Worm (Caenorhabditis elegans) whole organism, dauer: ENCODE measurements around the gene R03H10.1.
"Not testable (repeated sequence)": the region's sequence is repeated elsewhere in the genome, so short reads cannot be mapped to it uniquely, and the experiment has no call there.

ENCODE experiments used
- unc-62 ChIP-seq: sonication (generic microtip); optimal IDR thresholded peaks from 2 replicates; lab custom pipeline; 2017; ENCODE audit warnings: missing biosample characterization, missing genetic modification reagents, missing genetic modification characterization

R03H10.1 gene

ce11 chrII:4179897-4180296, at the start of gene R03H10.1:
R03H10.1 (plus strand) TSS chrII:4180248.
- no peak for TF ChIP-seq unc-62

ce11 chrII:4133332-4133731, 46.7 kb upstream of the R03H10.1 start:
- TF ChIP-seq unc-62, result no peak

ce11 chrII:4134688-4135087, 45.4 kb upstream of the R03H10.1 start:
- TF ChIP-seq unc-62, result no peak

- TF ChIP-seq unc-62, result not testable (repeated sequence)
Observed at ce11 chrII:4135259-4135658, 44.8 kb upstream of the R03H10.1 start, which contains the start of gene ast-1. ast-1 (minus strand) TSS chrII:4135359.

ce11 chrII:4146039-4146438, 34.0 kb upstream of the R03H10.1 start, which contains the start of gene F56D3.1:
F56D3.1 (plus strand) TSS chrII:4146339.
- TF ChIP-seq unc-62, result no peak

ce11 chrII:4150211-4150610, 29.8 kb upstream of the R03H10.1 start:
- no peak for TF ChIP-seq unc-62

- TF ChIP-seq unc-62, result no peak
Observed at ce11 chrII:4151499-4152132, 28.4 kb upstream of the R03H10.1 start.

- no peak for TF ChIP-seq unc-62
Observed at ce11 chrII:4152864-4153263, 27.2 kb upstream of the R03H10.1 start.

ce11 chrII:4155112-4155823, 24.8 kb upstream of the R03H10.1 start, which contains the start of gene R03H10.2:
R03H10.2 (plus strand) TSS chrII:4155773.
- TF ChIP-seq unc-62, result no peak

- TF ChIP-seq unc-62, result no peak
Observed at ce11 chrII:4157817-4158216, 22.2 kb upstream of the R03H10.1 start.

- TF ChIP-seq unc-62, result no peak
Observed at ce11 chrII:4159570-4159969, 20.5 kb upstream of the R03H10.1 start.

ce11 chrII:4167833-4168232, 12.2 kb upstream of the R03H10.1 start:
- TF ChIP-seq unc-62, result no peak

- not testable (repeated sequence) for TF ChIP-seq unc-62
Observed at ce11 chrII:4168404-4168803, 11.6 kb upstream of the R03H10.1 start, which contains the start of gene R03H10.4. R03H10.4 (minus strand) TSS chrII:4168504.

ce11 chrII:4170508-4170907, 9.5 kb upstream of the R03H10.1 start, which contains the start of gene R03H10.5:
R03H10.5 (minus strand) TSS chrII:4170608.
- TF ChIP-seq unc-62, result no peak

- no peak for TF ChIP-seq unc-62
Observed at ce11 chrII:4173398-4173797, 6.7 kb upstream of the R03H10.1 start, which contains the start of gene R03H10.6. R03H10.6 (minus strand) TSS chrII:4173498.

- TF ChIP-seq unc-62, result no peak
Observed at ce11 chrII:4173842-4174241, 6.2 kb upstream of the R03H10.1 start.

- no peak for TF ChIP-seq unc-62
Observed at ce11 chrII:4178838-4179237, 1.2 kb upstream of the R03H10.1 start, which contains the start of gene R03H10.7. R03H10.7 (minus strand) TSS chrII:4178938.

ce11 chrII:4182364-4182763, 2.3 kb downstream of the R03H10.1 start, which contains the start of gene R03H10.11:
R03H10.11 (plus strand) TSS chrII:4182664.
- no peak for TF ChIP-seq unc-62
